Worm (Caenorhabditis elegans): Measurements from ENCODE around the gene T06D4.6.

The T06D4.6 gene

DNA sequence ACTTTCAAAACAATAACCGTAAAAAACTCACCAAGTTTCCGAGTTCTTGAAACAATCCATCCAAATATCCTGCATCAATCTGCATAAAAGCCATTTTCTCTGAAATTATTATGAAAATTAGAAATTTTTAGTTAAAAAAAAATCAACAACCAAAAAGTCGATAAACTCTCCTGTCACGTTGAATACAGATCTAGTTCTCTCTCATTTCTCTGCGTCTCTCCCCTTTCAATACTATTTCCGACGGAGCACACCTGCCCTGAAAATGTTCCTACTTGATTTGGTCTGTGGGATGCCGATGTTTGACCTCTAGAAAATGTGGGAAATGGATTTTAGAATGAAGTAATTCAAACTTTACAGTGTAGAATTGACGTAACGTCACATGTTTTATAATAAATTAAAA, at the start of gene T06D4.6:
TSS of gene T06D4.6 (minus strand) at position 101 of the 400 bp plus-strand sequence.
- no peak for TF ChIP-seq dao-5 (tag; optimal IDR thresholded peaks at IDR 0.05)
- TF ChIP-seq W03F9.2 (tag; optimal IDR thresholded peaks at IDR 0.05) = no peak
- no peak for TF ChIP-seq him-1 (tag; optimal IDR thresholded peaks at IDR 0.05)

DNA sequence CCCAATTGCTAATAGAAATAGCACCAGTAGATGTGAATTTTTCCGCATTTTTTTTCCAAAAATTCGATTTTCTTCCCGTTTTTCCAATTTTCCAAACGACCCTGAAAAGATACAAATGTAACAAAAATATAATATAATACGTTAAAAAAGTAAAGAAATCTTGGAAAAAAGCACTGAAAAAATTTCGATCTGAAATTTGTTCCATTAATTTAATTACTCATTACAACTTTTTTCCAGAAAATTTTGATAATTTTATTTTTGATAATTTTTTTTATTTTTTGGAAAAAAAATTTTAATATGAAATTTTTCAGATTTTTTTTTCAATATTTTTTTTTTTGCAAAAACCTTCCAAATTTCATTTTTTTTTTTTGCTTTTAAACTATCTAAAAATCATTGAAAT, 49.0 kb upstream of the T06D4.6 start, which contains the start of gene skpo-2:
TSS of gene skpo-2 (minus strand) at position 101 of the 400 bp plus-strand sequence.
- no peak for TF ChIP-seq him-1 (tag; optimal IDR thresholded peaks at IDR 0.05)
- no peak for TF ChIP-seq W03F9.2 (tag; optimal IDR thresholded peaks at IDR 0.05)
- no peak for TF ChIP-seq dao-5 (tag; optimal IDR thresholded peaks at IDR 0.05)

DNA sequence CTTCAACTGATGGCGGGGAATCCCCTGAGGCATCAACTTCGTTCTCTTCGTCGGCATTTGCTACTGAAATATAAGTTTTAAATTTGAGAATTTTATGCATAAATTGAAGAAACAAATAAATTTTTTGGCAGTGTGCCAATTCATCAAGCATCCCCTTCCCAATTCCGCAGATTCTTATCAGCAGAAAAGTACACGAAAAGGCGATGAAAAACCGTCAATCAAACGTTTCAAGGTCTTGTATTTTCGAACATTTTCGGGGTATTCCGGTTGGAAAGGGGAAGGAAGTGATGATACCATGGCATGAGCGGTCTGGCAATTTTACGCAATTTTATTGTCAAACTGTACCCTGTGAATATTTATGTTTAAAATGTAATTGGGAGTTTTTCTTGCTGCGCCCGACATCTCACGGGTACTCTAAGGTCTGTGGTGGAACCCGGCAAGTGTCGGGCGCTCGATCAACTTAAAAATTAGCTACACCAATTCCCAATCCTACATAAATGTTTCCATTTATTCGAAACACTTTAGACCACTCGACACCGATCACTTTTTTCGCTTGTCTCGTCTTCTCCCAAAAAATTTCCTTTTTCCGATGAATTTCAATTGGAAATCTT, 47.6 kb upstream of the T06D4.6 start:
- TF ChIP-seq dao-5 (tag; optimal IDR thresholded peaks at IDR 0.05) = no peak
- no peak for TF ChIP-seq him-1 (tag; optimal IDR thresholded peaks at IDR 0.05)
- no peak for TF ChIP-seq W03F9.2 (tag; optimal IDR thresholded peaks at IDR 0.05)

DNA sequence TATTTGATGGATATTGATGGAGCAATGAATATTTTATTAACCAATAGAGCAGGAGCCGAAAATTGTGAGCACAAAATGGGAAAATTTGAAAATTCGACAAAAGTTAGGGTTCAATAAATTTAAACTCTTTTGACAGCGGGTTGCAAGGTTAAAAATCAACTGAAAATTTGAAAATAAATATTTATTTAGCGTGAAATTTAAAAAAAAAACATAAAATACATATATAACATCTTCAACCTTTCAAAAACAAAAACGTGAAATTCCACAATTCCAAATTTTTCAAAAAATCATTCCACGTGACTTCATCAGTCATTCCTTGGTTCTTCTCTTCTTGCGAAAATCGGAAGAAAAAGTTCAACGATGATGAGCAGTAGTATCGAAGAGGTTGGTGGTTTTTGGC, 42.0 kb upstream of the T06D4.6 start, which contains the start of gene C16C8.18:
TSS of gene C16C8.18 (plus strand) at position 301 of the 400 bp plus-strand sequence.
- TF ChIP-seq W03F9.2 (tag; optimal IDR thresholded peaks at IDR 0.05) (no peak), dao-5 (tag; optimal IDR thresholded peaks at IDR 0.05) (no peak), him-1 (tag; optimal IDR thresholded peaks at IDR 0.05) (no peak)

DNA sequence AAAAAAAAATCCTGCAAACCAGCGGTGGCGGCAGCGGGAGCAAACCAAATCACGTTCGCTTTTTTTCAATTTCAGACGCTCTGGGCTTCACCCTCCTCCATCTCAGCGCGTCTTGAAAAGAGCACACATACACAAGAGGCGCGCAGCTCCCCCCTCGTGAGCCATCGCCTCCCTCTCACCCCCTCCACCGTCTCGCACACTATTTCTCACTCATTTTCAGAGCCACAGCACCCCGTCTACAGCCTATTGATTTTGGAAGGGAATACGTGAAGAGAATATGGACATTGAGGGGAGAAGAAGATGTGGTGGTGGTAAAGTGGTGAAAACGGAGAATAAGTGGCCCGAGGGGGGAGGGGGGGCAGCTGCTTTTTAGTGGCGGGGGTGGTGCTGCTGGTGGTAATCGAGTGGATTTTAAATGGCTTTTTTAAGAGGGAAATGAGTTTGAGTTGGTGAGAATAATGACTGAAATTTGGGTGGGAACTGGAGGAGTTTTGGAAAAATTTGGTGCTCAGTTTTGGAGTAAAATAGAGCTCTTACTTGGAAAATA, 40.8 kb upstream of the T06D4.6 start:
- no peak for TF ChIP-seq dao-5 (tag; optimal IDR thresholded peaks at IDR 0.05)
- TF ChIP-seq W03F9.2 (tag; optimal IDR thresholded peaks at IDR 0.05) = no peak
- peak; percentile 84 for TF ChIP-seq him-1 (tag; optimal IDR thresholded peaks at IDR 0.05)

DNA sequence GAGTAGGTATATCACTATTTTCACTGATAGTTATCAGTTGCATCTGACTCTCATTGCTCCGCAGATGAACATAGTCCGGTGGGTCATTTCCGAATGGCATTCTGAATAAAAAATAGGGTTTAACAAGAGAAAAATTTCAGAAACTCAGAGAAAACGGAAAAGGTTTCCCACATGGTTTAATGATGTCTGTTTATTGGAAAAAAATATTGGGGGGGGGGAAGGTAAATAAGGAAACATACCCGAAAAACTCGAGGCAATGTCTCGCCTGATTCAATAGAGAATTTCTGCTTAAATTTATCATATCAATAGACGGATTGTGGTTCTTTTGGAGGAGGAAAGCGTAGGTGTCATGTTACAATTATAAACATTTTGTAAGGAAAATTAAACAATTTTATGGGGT, 38.0 kb upstream of the T06D4.6 start, which contains the start of gene nep-11:
TSS of gene nep-11 (minus strand) at position 101 of the 400 bp plus-strand sequence.
- TF ChIP-seq dao-5 (tag; optimal IDR thresholded peaks at IDR 0.05) (no peak), W03F9.2 (tag; optimal IDR thresholded peaks at IDR 0.05) (no peak), him-1 (tag; optimal IDR thresholded peaks at IDR 0.05) (no peak)

DNA sequence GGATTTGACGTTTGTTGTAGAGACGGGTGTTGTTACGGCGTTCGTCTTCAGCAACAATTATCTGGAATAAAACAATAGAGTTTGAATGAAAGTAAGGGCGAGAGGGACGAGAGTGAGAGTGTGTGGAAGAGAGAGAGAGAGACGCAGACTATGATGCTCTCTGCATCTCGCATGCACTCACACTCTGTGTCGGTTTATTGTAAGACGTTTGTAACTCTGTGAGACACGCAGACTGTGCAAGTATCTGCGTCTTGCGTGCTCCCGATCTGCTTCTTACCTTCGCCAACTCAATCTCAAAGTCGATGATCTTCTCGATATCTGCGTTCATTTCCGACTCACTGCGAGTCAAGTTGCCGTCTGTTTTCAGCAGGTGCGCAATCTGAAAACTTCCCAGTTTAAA, 35.5 kb upstream of the T06D4.6 start:
- TF ChIP-seq W03F9.2 (tag; optimal IDR thresholded peaks at IDR 0.05) = no peak
- no peak for TF ChIP-seq him-1 (tag; optimal IDR thresholded peaks at IDR 0.05)

DNA sequence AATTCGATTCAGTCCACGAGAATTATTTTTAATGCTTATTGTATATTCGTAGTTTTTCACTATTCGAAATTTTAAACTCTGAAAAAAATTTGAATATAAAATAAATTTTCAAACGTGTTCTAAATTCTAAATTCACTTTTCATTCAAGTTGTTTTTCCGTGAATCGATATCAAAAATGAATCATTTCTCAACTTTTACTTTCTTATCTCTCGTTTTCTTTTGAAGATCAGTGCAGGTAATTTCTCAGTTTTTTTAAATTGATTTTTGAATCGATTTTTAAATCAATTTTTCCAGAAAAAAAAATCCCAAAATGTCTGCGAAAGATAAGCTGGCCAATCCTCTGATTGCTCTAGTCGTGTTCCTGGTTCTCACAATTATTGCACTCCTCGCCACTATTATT, 29.1 kb upstream of the T06D4.6 start, which contains the start of gene nep-6:
TSS of gene nep-6 (plus strand) at position 301 of the 400 bp plus-strand sequence.
- TF ChIP-seq W03F9.2 (tag; optimal IDR thresholded peaks at IDR 0.05) (no peak), him-1 (tag; optimal IDR thresholded peaks at IDR 0.05) (no peak), dao-5 (tag; optimal IDR thresholded peaks at IDR 0.05) (no peak)

DNA sequence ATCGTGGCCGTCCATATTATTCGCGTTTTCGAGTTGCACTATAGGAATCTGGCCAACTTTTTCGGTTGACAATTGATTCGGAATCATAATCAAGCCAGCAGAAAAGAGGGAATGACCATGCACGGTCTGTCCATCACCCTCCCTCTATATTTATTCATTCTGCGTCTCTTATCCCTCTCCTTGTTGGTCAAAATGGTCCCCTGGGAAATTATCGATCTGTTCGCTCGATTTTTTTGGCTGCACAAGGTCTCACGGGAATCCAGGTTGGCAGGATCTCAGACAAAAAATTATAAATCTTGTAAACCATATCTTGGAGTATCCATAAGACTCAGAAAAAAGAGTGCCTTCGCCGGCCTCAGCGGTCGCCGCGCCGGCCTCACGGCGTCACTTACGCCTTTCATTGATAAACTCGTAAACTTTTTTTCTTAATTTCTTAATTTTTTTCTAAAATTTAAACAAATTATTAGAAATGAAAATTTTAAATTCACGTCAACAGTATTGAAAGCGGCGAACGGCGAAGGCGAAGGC, 27.0 kb upstream of the T06D4.6 start, which contains the start of the genes F18A12.7 and F18A12.2:
TSS of gene F18A12.7 (minus strand) at position 101 of the 528 bp plus-strand sequence.
TSS of gene F18A12.2 (plus strand) at position 478 of the 528 bp plus-strand sequence.
- no peak for TF ChIP-seq W03F9.2 (tag; optimal IDR thresholded peaks at IDR 0.05)
- TF ChIP-seq him-1 (tag; optimal IDR thresholded peaks at IDR 0.05) = no peak
- no peak for TF ChIP-seq dao-5 (tag; optimal IDR thresholded peaks at IDR 0.05)

DNA sequence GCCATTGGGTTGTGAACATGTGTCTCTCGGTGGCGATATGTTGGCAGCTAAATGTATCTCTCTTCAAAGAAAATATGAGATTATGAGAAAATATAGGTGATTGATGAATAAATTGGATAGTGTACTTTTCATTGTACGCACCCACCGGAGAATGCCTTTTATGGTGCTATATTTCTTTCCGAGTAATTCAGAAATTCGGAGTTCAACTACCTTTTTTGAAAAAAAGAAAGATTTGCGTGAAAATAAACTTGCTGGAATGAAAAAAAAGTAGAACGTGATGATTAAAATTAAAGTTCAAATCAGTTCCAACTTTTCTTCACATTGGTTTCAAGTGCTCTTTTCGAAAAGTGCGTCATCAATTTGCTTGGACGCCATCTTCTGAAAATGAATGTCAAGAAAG, 16.1 kb upstream of the T06D4.6 start, which contains the start of gene nep-8:
TSS of gene nep-8 (plus strand) at position 301 of the 400 bp plus-strand sequence.
- TF ChIP-seq dao-5 (tag; optimal IDR thresholded peaks at IDR 0.05) (no peak), W03F9.2 (tag; optimal IDR thresholded peaks at IDR 0.05) (no peak), him-1 (tag; optimal IDR thresholded peaks at IDR 0.05) (no peak)

DNA sequence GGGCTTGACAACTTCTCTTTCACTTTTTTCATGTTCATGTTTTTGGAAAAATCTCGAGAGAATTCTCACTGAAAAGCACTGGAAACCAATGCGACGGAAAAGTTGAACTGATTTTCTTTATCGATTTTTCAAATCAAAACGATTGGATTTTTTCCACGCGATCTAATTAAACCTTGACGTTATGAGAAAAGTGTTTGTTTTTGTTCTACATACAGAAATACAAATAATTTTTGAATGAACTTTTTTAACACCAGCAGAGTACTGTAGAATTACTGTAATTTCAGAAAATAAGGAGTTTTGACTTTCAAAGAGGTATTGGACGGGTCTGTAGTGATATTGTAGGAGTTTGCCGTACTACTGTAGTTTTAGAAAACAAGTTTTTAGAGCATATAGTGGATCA, 15.5 kb upstream of the T06D4.6 start, which contains the start of gene nep-10:
TSS of gene nep-10 (minus strand) at position 101 of the 400 bp plus-strand sequence.
- no peak for TF ChIP-seq him-1 (tag; optimal IDR thresholded peaks at IDR 0.05)
- no peak for TF ChIP-seq dao-5 (tag; optimal IDR thresholded peaks at IDR 0.05)
- no peak for TF ChIP-seq W03F9.2 (tag; optimal IDR thresholded peaks at IDR 0.05)

DNA sequence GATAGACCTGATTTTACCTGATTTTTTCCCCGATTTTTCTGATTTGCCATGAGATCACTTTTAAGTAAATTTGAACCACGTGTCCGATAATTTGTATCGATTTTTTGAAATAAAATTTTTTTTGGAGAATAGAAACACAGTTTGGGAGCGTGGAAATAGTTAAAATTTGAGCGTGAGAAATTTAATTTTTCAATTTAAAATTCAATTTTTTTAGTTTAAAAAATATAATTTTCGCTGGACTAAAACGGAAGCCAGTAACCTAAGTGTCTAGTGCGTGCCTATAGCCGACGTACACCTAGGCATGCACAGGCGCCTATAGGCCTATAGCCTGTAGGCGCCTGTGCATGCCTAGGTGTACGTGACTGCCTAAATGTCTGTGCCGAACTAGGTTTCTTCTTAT, 11.8 kb upstream of the T06D4.6 start, which contains the start of gene nep-9:
TSS of gene nep-9 (minus strand) at position 101 of the 400 bp plus-strand sequence.
- TF ChIP-seq dao-5 (tag; optimal IDR thresholded peaks at IDR 0.05) (no peak), him-1 (tag; optimal IDR thresholded peaks at IDR 0.05) (no peak), W03F9.2 (tag; optimal IDR thresholded peaks at IDR 0.05) (no peak)

DNA sequence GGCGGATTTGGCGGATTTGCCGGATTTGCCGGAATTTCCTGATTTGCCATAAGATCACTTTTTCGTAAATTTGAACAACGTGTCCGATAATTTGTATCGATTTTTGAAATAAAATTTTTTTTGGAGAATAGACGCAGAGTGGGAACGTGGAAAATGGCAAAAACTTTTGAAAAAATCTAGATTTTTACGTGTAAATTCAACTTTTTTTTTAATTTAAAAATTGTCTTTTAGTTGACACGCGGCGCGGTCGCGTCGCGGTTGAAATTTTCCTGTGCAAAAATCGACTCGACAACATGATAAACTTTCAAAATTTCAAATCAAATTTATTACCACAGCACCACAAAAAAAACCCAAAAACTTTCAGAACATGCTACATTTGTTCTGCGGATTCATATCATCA, 8.1 kb upstream of the T06D4.6 start, which contains the start of gene nep-20:
TSS of gene nep-20 (minus strand) at position 101 of the 400 bp plus-strand sequence.
- TF ChIP-seq dao-5 (tag; optimal IDR thresholded peaks at IDR 0.05) (no peak), him-1 (tag; optimal IDR thresholded peaks at IDR 0.05) (no peak), W03F9.2 (tag; optimal IDR thresholded peaks at IDR 0.05) (no peak)

DNA sequence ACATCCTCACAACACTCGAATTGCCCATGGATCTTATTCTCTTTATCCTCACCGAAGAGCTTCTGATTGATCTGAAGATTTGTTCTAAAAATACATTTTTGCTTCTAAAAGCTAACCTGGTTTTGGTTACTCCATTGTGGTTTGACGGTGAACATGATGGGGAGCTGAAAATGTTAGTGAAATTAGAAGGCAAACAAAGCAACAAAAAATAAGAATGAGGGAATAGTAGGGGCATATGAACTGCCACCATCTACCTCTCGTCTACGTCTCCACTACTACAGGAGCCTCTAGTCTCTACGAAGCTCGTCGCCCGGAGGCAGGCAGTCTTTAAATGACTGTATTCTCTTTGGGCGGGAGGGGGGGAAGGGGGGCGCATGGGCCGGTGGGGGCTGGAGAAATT, 1.7 kb downstream of the T06D4.6 start, which contains the start of gene T06D4.2:
TSS of gene T06D4.2 (minus strand) at position 170 of the 400 bp plus-strand sequence.
- TF ChIP-seq him-1 (tag; optimal IDR thresholded peaks at IDR 0.05) (no peak), dao-5 (tag; optimal IDR thresholded peaks at IDR 0.05) (no peak), W03F9.2 (tag; optimal IDR thresholded peaks at IDR 0.05) (no peak)
